Fruit fly (Drosophila melanogaster) whole organism, adult: ENCODE results near the gene cue.

Source experiments
- CG11617 ChIP-seq: fragments of 200-800 bp; sonication (Bioruptor generic); optimal IDR thresholded peaks from 2 replicates; lab custom pipeline; 2017; ENCODE audit warnings: mild to moderate bottlenecking, missing biosample characterization, missing genetic modification reagents, missing genetic modification characterization
- CG12768 ChIP-seq: fragments of 200-800 bp; sonication (Bioruptor generic); optimal IDR thresholded peaks from 2 replicates; lab custom pipeline; 2017; ENCODE audit warnings: missing biosample characterization, missing genetic modification characterization, mild to moderate bottlenecking, moderate library complexity, missing genetic modification reagents
- CG14711 ChIP-seq: fragments of 200-800 bp; sonication (Bioruptor generic); optimal IDR thresholded peaks from 2 replicates; lab custom pipeline; 2018; ENCODE audit warnings: missing biosample characterization, mild to moderate bottlenecking, missing genetic modification characterization, moderate library complexity
- CG1620 ChIP-seq: fragments of 200-800 bp; sonication (Bioruptor generic); optimal IDR thresholded peaks from 2 replicates; lab custom pipeline; 2016; ENCODE audit warnings: missing biosample characterization, missing genetic modification characterization
- CG33017 ChIP-seq: fragments of 200-800 bp; sonication (Bioruptor generic); optimal IDR thresholded peaks from 2 replicates; lab custom pipeline; 2018; ENCODE audit warnings: missing biosample characterization, mild to moderate bottlenecking, missing genetic modification characterization, moderate library complexity
- CG5204 ChIP-seq: fragments of 200-800 bp; sonication (Bioruptor generic); optimal IDR thresholded peaks from 2 replicates; lab custom pipeline; 2016; ENCODE audit warnings: missing biosample characterization, missing genetic modification characterization
- CG7045 ChIP-seq: fragments of 200-800 bp; sonication (Bioruptor generic); optimal IDR thresholded peaks from 2 replicates; lab custom pipeline; 2017; ENCODE audit warnings: missing biosample characterization, mild to moderate bottlenecking, missing genetic modification characterization
- CG7101 ChIP-seq: fragments of 200-800 bp; sonication (Bioruptor generic); optimal IDR thresholded peaks from 2 replicates; lab custom pipeline; 2018; ENCODE audit warnings: missing biosample characterization, mild to moderate bottlenecking, missing genetic modification characterization, moderate library complexity
- Clk ChIP-seq: fragments of 200-800 bp; sonication (Bioruptor generic); optimal IDR thresholded peaks from 2 replicates; lab custom pipeline; 2017; ENCODE audit warnings: missing biosample characterization, missing genetic modification characterization
- Crg-1 ChIP-seq: fragments of 200-800 bp; sonication (Bioruptor generic); optimal IDR thresholded peaks from 2 replicates; lab custom pipeline; 2016; ENCODE audit warnings: missing biosample characterization, missing genetic modification characterization
- Hr96 ChIP-seq: fragments of 200-800 bp; sonication (Bioruptor generic); optimal IDR thresholded peaks from 2 replicates; lab custom pipeline; 2016; ENCODE audit warnings: missing biosample characterization, missing genetic modification characterization
- Mnt ChIP-seq: fragments of 200-800 bp; sonication (Bioruptor generic); optimal IDR thresholded peaks from 2 replicates; lab custom pipeline; 2016; ENCODE audit warnings: missing biosample characterization, mild to moderate bottlenecking, missing genetic modification characterization
- bab1 ChIP-seq: fragments of 200-800 bp; sonication (Bioruptor generic); optimal IDR thresholded peaks from 3 replicates; lab custom pipeline; 2019; ENCODE audit warnings: missing biosample characterization, mild to moderate bottlenecking, missing genetic modification characterization, moderate library complexity
- cic ChIP-seq: fragments of 200-800 bp; sonication (Bioruptor generic); optimal IDR thresholded peaks from 2 replicates; lab custom pipeline; 2017; ENCODE audit warnings: missing biosample characterization, mild to moderate bottlenecking, missing genetic modification characterization, moderate library complexity
- cnc ChIP-seq, 2 experiments: fragments of >200 bp; optimal IDR thresholded peaks; 2 replicates each; lab custom pipeline; 2017
- kay ChIP-seq: fragments of 200-800 bp; sonication (Bioruptor generic); peaks from one replicate; lab custom pipeline; 2016; ENCODE audit warnings: missing biosample characterization, missing genetic modification characterization, borderline replicate concordance
- ovo ChIP-seq: fragments of 200-800 bp; sonication (Bioruptor generic); optimal IDR thresholded peaks from 2 replicates; lab custom pipeline; 2016; ENCODE audit warnings: missing biosample characterization, missing genetic modification characterization
- pad ChIP-seq: fragments of 200-800 bp; sonication (Bioruptor generic); optimal IDR thresholded peaks from 3 replicates; lab custom pipeline; 2017; ENCODE audit warnings: missing biosample characterization, missing genetic modification characterization, mild to moderate bottlenecking, moderate library complexity, missing genetic modification reagents
- tj ChIP-seq: fragments of 200-800 bp; sonication (Bioruptor generic); optimal IDR thresholded peaks from 3 replicates; lab custom pipeline; 2017; ENCODE audit warnings: missing biosample characterization, mild to moderate bottlenecking, missing genetic modification characterization, moderate library complexity
- toe ChIP-seq: fragments of 200-800 bp; sonication (Bioruptor generic); optimal IDR thresholded peaks from 2 replicates; lab custom pipeline; 2016; ENCODE audit warnings: missing biosample characterization, missing genetic modification characterization

Gene cue

DNA sequence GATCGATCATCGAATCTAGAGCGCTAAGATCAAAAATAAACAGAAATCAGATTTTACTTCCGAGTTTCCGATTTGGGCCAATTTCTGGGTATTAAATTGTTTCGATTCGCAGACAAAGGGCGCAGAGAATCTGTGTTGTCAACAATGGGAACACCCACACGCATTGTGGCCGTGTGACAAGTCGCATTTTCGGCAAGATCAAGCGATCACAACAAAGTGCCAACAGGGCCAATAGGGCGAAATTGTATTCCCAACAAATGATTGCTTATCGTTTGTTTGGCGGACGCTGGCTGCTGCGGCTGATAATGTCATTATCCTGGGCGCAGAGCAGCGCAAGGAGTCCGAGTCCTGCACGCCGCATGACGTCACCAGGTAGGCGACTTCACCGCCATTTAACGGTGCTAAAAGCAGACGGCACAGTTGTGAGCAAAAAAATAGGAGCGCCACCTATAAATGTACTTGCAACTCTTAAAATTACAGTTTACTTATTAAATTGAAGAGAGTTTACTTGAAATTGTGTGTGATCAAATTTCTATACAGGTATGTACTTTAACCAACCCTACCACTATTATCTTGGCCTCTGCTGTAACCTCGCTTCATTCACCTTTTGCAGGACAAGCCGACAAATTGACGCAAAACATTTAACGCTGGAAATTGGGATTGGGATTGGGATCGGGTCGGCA, 37.9 kb downstream of the cue start:
- TF ChIP-seq CG7101: no peak
- peak; percentile 55 for TF ChIP-seq bab1 (GFP tag; lab: Kevin White, UChicago)

DNA sequence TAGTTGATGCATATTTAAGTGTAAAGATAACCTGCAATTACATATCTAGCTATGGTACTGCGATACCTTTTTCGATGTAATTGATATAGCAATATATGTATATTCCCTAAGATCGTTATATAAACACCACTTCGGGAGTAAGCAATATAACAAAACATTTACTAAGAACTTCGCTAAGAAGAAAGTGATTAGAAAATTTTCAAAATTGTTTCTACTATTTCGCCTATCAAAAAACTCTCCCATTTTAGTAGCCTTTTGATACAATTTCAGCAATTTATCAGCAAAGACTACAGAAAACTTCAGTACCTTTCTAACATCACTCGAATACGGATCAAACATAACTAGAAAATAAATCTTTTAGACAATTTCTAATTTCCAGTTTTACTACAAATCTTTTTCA, 39.8 kb downstream of the cue start, which contains the start of gene robl62A:
Gene robl62A (plus strand): TSS at position 301 of the 400 bp plus-strand sequence.
- no peak for TF ChIP-seq Hr96 (GFP tag; lab: Kevin White, UChicago)
- no peak for TF ChIP-seq ovo (GFP tag; lab: Kevin White, UChicago)
- TF ChIP-seq toe (GFP tag; lab: Kevin White, UChicago): no peak
- no peak for TF ChIP-seq CG7101
- TF ChIP-seq CG12768 (GFP tag; lab: Kevin White, UChicago): no peak
- no peak for TF ChIP-seq CG7045 (GFP tag; lab: Kevin White, UChicago)
- no peak for TF ChIP-seq CG14711
- no peak for TF ChIP-seq CG11617
- no peak for TF ChIP-seq kay (GFP tag; lab: Kevin White, UChicago)
- no peak for TF ChIP-seq CG33017 (tag; lab: Kevin White, UChicago)
- no peak for TF ChIP-seq cic (GFP tag; lab: Kevin White, UChicago)
- no peak for TF ChIP-seq Clk
- no peak for TF ChIP-seq CG1620 (GFP tag; lab: Kevin White, UChicago)

DNA sequence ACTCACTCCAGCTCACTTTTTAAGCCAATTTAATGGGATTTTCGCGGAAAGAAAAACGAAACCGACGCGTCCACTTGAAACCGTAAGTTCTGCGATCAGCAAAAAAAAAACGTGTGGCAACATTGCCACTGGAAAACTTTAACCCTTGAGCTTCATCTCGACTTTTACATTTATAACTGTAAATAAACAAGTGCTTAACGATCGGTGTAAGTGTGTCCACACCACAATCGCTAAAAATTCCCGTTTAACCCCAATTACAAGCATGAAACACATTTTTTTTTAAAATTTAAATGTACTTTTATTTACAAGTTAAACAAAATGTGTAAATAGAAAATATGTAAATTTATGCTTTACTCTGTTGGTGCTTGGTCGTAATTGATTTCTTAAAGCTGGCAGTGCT, 41.9 kb downstream of the cue start, which contains the start of gene Ptp61F:
Gene Ptp61F (minus strand): TSS at position 101 of the 400 bp plus-strand sequence.
- TF ChIP-seq ovo (GFP tag; lab: Kevin White, UChicago) (no peak), Clk (no peak), Hr96 (GFP tag; lab: Kevin White, UChicago) (no peak), CG11617 (no peak), Crg-1 (GFP tag; lab: Kevin White, UChicago) (no peak), toe (GFP tag; lab: Kevin White, UChicago) (no peak), CG1620 (GFP tag; lab: Kevin White, UChicago) (no peak), CG14711 (no peak), pad (GFP tag; lab: Kevin White, UChicago) (no peak), cic (GFP tag; lab: Kevin White, UChicago) (no peak), CG33017 (tag; lab: Kevin White, UChicago) (no peak), Mnt (GFP tag; lab: Kevin White, UChicago) (no peak), cnc (optimal IDR thresholded peaks at IDR 0.05; lab: Kevin White, UChicago) (no peak), CG7101 (no peak), CG7045 (GFP tag; lab: Kevin White, UChicago) (no peak), tj (GFP tag; lab: Kevin White, UChicago) (no peak), CG12768 (GFP tag; lab: Kevin White, UChicago) (no peak)

DNA sequence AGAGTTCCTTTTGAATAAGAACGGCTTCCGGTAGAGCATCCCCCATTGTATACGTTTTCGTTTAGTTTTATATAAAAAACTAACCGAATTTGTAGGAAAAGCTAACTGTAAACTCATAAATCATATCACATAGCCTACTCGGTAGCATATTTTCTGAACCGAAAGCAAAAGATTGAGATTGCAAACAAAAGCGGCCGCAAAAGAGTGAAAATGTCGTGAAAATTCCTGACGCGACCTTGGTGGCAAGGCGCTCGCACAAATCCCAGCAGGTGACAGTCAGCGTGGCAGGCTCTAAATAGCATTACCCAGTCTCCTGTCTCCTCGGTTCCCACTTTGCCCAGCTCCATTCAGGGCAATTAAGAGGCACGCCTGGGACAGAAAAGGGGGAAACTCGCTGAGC, 45.1 kb downstream of the cue start, which contains the start of gene Naa30B:
Gene Naa30B (minus strand): TSS at position 101 of the 400 bp plus-strand sequence.
- TF ChIP-seq tj (GFP tag; lab: Kevin White, UChicago) (no peak), cnc (optimal IDR thresholded peaks at IDR 0.05; lab: Kevin White, UChicago) (no peak), Hr96 (GFP tag; lab: Kevin White, UChicago) (no peak), pad (GFP tag; lab: Kevin White, UChicago) (no peak), cic (GFP tag; lab: Kevin White, UChicago) (no peak), CG1620 (GFP tag; lab: Kevin White, UChicago) (no peak), CG11617 (no peak), Crg-1 (GFP tag; lab: Kevin White, UChicago) (no peak), kay (GFP tag; lab: Kevin White, UChicago) (no peak), CG33017 (tag; lab: Kevin White, UChicago) (no peak), CG7045 (GFP tag; lab: Kevin White, UChicago) (no peak), Mnt (GFP tag; lab: Kevin White, UChicago) (no peak), ovo (GFP tag; lab: Kevin White, UChicago) (no peak), CG12768 (GFP tag; lab: Kevin White, UChicago) (no peak), CG7101 (no peak), bab1 (GFP tag; lab: Kevin White, UChicago) (no peak)

DNA sequence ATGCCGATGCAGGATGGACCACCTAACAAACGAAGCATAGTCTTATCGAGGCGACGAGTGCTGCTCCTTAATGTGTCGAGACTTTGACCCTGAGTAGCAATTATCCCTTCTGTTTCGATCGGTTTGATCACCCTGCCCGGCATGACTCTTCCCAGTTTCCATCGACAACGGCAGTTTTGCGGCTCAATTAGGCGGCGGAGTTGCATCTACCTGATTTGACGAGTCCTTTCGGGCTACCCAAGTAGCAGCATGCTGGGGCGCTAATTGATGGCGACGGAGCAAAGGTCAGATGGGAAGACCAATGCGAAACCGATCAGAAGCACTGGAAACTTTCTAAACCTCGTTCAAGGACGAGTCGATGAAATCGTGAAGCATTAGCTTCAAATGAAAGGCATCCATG, 46.0 kb downstream of the cue start:
- TF ChIP-seq CG5204 (GFP tag; lab: Kevin White, UChicago) (no peak), Crg-1 (GFP tag; lab: Kevin White, UChicago) (no peak), CG7045 (GFP tag; lab: Kevin White, UChicago) (no peak), CG7101 (no peak), CG11617 (no peak), cnc (optimal IDR thresholded peaks at IDR 0.05; lab: Kevin White, UChicago) (no peak), Clk (no peak), tj (GFP tag; lab: Kevin White, UChicago) (no peak), bab1 (GFP tag; lab: Kevin White, UChicago) (no peak), kay (GFP tag; lab: Kevin White, UChicago) (no peak), ovo (GFP tag; lab: Kevin White, UChicago) (no peak), pad (GFP tag; lab: Kevin White, UChicago) (no peak), Hr96 (GFP tag; lab: Kevin White, UChicago) (no peak), CG14711 (no peak), toe (GFP tag; lab: Kevin White, UChicago) (no peak), CG33017 (tag; lab: Kevin White, UChicago) (no peak), CG12768 (GFP tag; lab: Kevin White, UChicago) (no peak), CG1620 (GFP tag; lab: Kevin White, UChicago) (no peak), cic (GFP tag; lab: Kevin White, UChicago) (no peak)

DNA sequence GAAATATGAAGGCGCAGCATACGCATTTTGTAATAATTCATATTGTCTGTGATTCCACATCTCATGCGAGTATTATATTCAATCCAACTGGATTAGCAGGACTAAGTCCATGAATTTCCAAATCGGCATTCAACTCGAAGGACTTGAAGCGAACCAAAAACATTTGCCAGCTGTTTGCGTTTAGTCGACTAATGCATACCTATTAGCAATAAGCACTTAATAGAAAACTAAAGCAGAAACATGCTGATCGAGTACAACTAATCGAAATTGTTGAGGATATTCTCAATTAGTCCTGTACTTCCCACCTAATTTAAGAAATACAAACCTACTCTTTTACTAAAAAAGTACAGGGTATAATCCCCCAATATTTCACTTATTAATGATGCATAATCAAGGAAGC, 47.8 kb downstream of the cue start:
- TF ChIP-seq CG33017 (tag; lab: Kevin White, UChicago) (no peak), toe (GFP tag; lab: Kevin White, UChicago) (no peak), CG5204 (GFP tag; lab: Kevin White, UChicago) (no peak), kay (GFP tag; lab: Kevin White, UChicago) (no peak), cic (GFP tag; lab: Kevin White, UChicago) (no peak), Mnt (GFP tag; lab: Kevin White, UChicago) (no peak), CG1620 (GFP tag; lab: Kevin White, UChicago) (no peak), CG14711 (no peak), CG7101 (no peak), bab1 (GFP tag; lab: Kevin White, UChicago) (no peak), pad (GFP tag; lab: Kevin White, UChicago) (no peak), Crg-1 (GFP tag; lab: Kevin White, UChicago) (no peak), Hr96 (GFP tag; lab: Kevin White, UChicago) (no peak), CG12768 (GFP tag; lab: Kevin White, UChicago) (no peak), CG11617 (no peak)
